Worm (Caenorhabditis elegans): ENCODE results near the gene pat-2.

ce11 chrIII:8869663-8870062 lies 51.0 kb downstream of the pat-2 start:
- TF ChIP-seq med-1 (GFP tag; optimal IDR thresholded peaks at IDR 0.05; ENCODE audit: insufficient read depth) (no peak), ref-1 (GFP tag; conservative IDR thresholded peaks at IDR 0.05) (no peak), tab-1 (GFP tag; IDR thresholded peaks at IDR 0.05) (no peak), ztf-23 (GFP tag; IDR thresholded peaks at IDR 0.05) (no peak), ztf-29 (GFP tag; IDR thresholded peaks at IDR 0.05) (no peak), cog-1 (tag; optimal IDR thresholded peaks at IDR 0.05) (no peak), flt-1 (GFP tag; IDR thresholded peaks at IDR 0.05) (no peak)

Data from whole organism, midembryonic.